Worm (Caenorhabditis elegans): ENCODE results near the gene F25A2.1.

DNA sequence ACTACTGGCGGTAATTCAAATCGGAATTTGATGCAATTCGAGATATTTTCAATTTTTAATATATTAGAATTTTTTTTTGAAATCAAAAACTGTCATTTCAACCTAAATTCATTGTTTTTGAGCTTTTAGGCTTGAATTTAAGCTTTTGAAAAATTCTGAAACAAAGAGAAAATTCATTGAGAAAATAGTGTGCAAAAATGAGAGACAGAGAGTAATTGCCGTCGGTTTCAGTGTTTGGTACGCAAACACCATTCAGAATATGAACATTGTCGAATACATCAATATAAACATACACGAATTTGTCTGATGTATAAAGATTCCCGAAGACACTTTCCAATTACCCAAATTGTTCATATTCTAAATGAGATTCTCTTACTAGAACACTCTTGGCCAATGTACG is 22.3 kb downstream of the F25A2.1 start:
- TF ChIP-seq tab-1 (GFP tag; IDR thresholded peaks at IDR 0.05): no peak
- no peak for TF ChIP-seq med-1 (GFP tag; optimal IDR thresholded peaks at IDR 0.05; ENCODE audit: insufficient read depth)
- no peak for TF ChIP-seq flt-1 (GFP tag; IDR thresholded peaks at IDR 0.05)

All from whole organism, midembryonic.